Fruit fly (Drosophila melanogaster) whole organism, embryonic: ENCODE results near the gene CG6654.

Experiments used
- Adf1 ChIP-seq: fragments of 200-800 bp; sonication (Bioruptor generic); IDR thresholded peaks from 2 replicates; pipeline ENCODE4 v1.3.6; 2022; ENCODE audit warnings: missing biosample characterization, missing genetic modification characterization
- Asciz ChIP-seq: fragments of 200-800 bp; sonication (Bioruptor generic); optimal IDR thresholded peaks from 2 replicates; lab custom pipeline; 2017; ENCODE audit warnings: missing biosample characterization, mild to moderate bottlenecking, missing genetic modification characterization, missing genetic modification reagents
- CG10366 ChIP-seq: fragments of 200-800 bp; sonication (Bioruptor generic); IDR thresholded peaks from 2 replicates; pipeline ENCODE4 v1.3.6; 2022; ENCODE audit warnings: missing biosample characterization, missing genetic modification characterization
- CG10543 ChIP-seq: fragments of 200-800 bp; sonication (Bioruptor generic); optimal IDR thresholded peaks from 3 replicates; lab custom pipeline; 2017; ENCODE audit warnings: missing biosample characterization, mild to moderate bottlenecking, missing genetic modification characterization, moderate library complexity
- CG10565 ChIP-seq: fragments of 200-800 bp; sonication (Bioruptor generic); optimal IDR thresholded peaks from 3 replicates; lab custom pipeline; 2016; ENCODE audit warnings: missing biosample characterization, mild to moderate bottlenecking, missing genetic modification characterization
- CG11085 ChIP-seq: fragments of 200-800 bp; sonication (Bioruptor generic); IDR thresholded peaks from 2 replicates; pipeline ENCODE4 v1.3.6; 2022; ENCODE audit warnings: missing biosample characterization, missing genetic modification characterization
- CG11247 ChIP-seq: fragments of 200-800 bp; sonication (Bioruptor generic); IDR thresholded peaks from 2 replicates; pipeline ENCODE4 v1.3.6; 2022; ENCODE audit warnings: missing biosample characterization, missing genetic modification characterization
- CG12942 ChIP-seq: fragments of 200-800 bp; sonication (Bioruptor generic); optimal IDR thresholded peaks from 3 replicates; lab custom pipeline; 2016; ENCODE audit warnings: missing biosample characterization, missing genetic modification characterization
- CG13287 ChIP-seq: fragments of 200-800 bp; sonication (Bioruptor generic); IDR thresholded peaks from 2 replicates; pipeline ENCODE4 v1.3.6; 2022; ENCODE audit warnings: missing biosample characterization, missing genetic modification characterization; ENCODE audit not compliant: partially characterized antibody
- CG14441 ChIP-seq: fragments of 200-800 bp; sonication (Bioruptor generic); IDR thresholded peaks from 2 replicates; pipeline ENCODE4 v1.3.6; 2022; ENCODE audit warnings: missing biosample characterization, missing genetic modification characterization
- CG15269 ChIP-seq: fragments of 200-800 bp; sonication (Bioruptor generic); optimal IDR thresholded peaks from 2 replicates; lab custom pipeline; 2018; ENCODE audit warnings: missing biosample characterization, mild to moderate bottlenecking, missing genetic modification characterization, moderate library complexity
- CG1602 ChIP-seq: fragments of 200-800 bp; sonication (Bioruptor generic); optimal IDR thresholded peaks from 3 replicates; lab custom pipeline; 2016; ENCODE audit warnings: missing biosample characterization, missing genetic modification characterization
- CG18599 ChIP-seq: fragments of 200-800 bp; sonication (Bioruptor generic); optimal IDR thresholded peaks from 3 replicates; lab custom pipeline; 2017; ENCODE audit warnings: missing biosample characterization, missing genetic modification characterization, mild to moderate bottlenecking, moderate library complexity, missing genetic modification reagents
- CG2199 ChIP-seq: fragments of 200-800 bp; sonication (Bioruptor generic); IDR thresholded peaks from 3 replicates; pipeline ENCODE4 v1.3.6; 2022; ENCODE audit warnings: missing biosample characterization, missing genetic modification characterization
- CG2202 ChIP-seq: fragments of 200-800 bp; sonication (Bioruptor generic); optimal IDR thresholded peaks from 2 replicates; lab custom pipeline; 2018; ENCODE audit warnings: missing biosample characterization, mild to moderate bottlenecking, missing genetic modification characterization
- CG4820 ChIP-seq: fragments of 200-800 bp; sonication (Bioruptor generic); optimal IDR thresholded peaks from 3 replicates; lab custom pipeline; 2016; ENCODE audit warnings: missing biosample characterization, missing genetic modification characterization
- CG4854 ChIP-seq: fragments of 200-800 bp; sonication (Bioruptor generic); optimal IDR thresholded peaks from 2 replicates; lab custom pipeline; 2016; ENCODE audit warnings: missing biosample characterization, missing genetic modification characterization, inconsistent platforms
- CG7556 ChIP-seq: fragments of 200-800 bp; sonication (Bioruptor generic); optimal IDR thresholded peaks from 2 replicates; lab custom pipeline; 2017; ENCODE audit warnings: missing biosample characterization, mild to moderate bottlenecking, missing genetic modification characterization
- CG7963 ChIP-seq: fragments of 200-800 bp; sonication (Bioruptor generic); IDR thresholded peaks from 3 replicates; pipeline ENCODE4 v1.3.6; 2022; ENCODE audit warnings: missing biosample characterization, missing genetic modification characterization; ENCODE audit not compliant: partially characterized antibody
- CG8765 ChIP-seq: fragments of 200-800 bp; sonication (Bioruptor generic); IDR thresholded peaks from 2 replicates; pipeline ENCODE4 v1.3.6; 2022; ENCODE audit warnings: missing biosample characterization, missing genetic modification characterization
- CG9727 ChIP-seq: fragments of 200-800 bp; sonication (Bioruptor generic); optimal IDR thresholded peaks from 3 replicates; lab custom pipeline; 2017; ENCODE audit warnings: missing biosample characterization, mild to moderate bottlenecking, missing genetic modification characterization
- D19A ChIP-seq: fragments of 200-800 bp; optimal IDR thresholded peaks from 3 replicates; lab custom pipeline; 2019; ENCODE audit warnings: missing biosample characterization, mild to moderate bottlenecking, missing genetic modification characterization, moderate library complexity
- Dip3 ChIP-seq: fragments of 200-800 bp; sonication (Bioruptor generic); optimal IDR thresholded peaks from 3 replicates; lab custom pipeline; 2016; ENCODE audit warnings: missing biosample characterization, missing genetic modification characterization
- ERR ChIP-seq: fragments of 200-800 bp; sonication (Bioruptor generic); optimal IDR thresholded peaks from 2 replicates; lab custom pipeline; 2016; ENCODE audit warnings: missing biosample characterization, missing genetic modification characterization
- Fer3 ChIP-seq: fragments of 200-800 bp; sonication (Bioruptor generic); optimal IDR thresholded peaks from 2 replicates; lab custom pipeline; 2018; ENCODE audit warnings: missing biosample characterization, mild to moderate bottlenecking, missing genetic modification characterization, moderate library complexity
- Gsc ChIP-seq: fragments of 200-800 bp; sonication (Bioruptor generic); IDR thresholded peaks from 2 replicates; pipeline ENCODE4 v1.3.6; 2022; ENCODE audit warnings: missing biosample characterization, missing genetic modification characterization
- Mes4 ChIP-seq: fragments of 200-800 bp; sonication (Bioruptor generic); optimal IDR thresholded peaks from 2 replicates; lab custom pipeline; 2016; ENCODE audit warnings: missing biosample characterization, missing genetic modification characterization
- NK7.1 ChIP-seq: fragments of 200-800 bp; sonication (Bioruptor generic); optimal IDR thresholded peaks from 3 replicates; lab custom pipeline; 2016; ENCODE audit warnings: missing biosample characterization, missing genetic modification characterization
- Nf-YA ChIP-seq: fragments of 200-800 bp; sonication (Bioruptor generic); IDR thresholded peaks from 2 replicates; pipeline ENCODE4 v1.3.6; 2022; ENCODE audit warnings: missing biosample characterization, missing genetic modification characterization
- Poxn ChIP-seq: fragments of 200-800 bp; sonication (Bioruptor generic); IDR thresholded peaks from 2 replicates; pipeline ENCODE4 v1.3.6; 2022; ENCODE audit warnings: missing biosample characterization, missing genetic modification characterization
- Tbp ChIP-seq: fragments of >200 bp; optimal IDR thresholded peaks from 2 replicates; lab custom pipeline; 2018; ENCODE audit warnings: missing biosample characterization, missing genetic modification characterization
- abd-A ChIP-seq: fragments of 200-800 bp; sonication (Bioruptor generic); optimal IDR thresholded peaks from 3 replicates; lab custom pipeline; 2019; ENCODE audit warnings: missing biosample characterization, mild to moderate bottlenecking, missing genetic modification characterization, moderate library complexity
- az2 ChIP-seq: fragments of 200-800 bp; sonication (Bioruptor generic); optimal IDR thresholded peaks from 3 replicates; lab custom pipeline; 2016; ENCODE audit warnings: missing biosample characterization, missing genetic modification characterization
- bsh ChIP-seq, 2 experiments: fragments of 200-800 bp; sonication (Bioruptor generic); optimal IDR thresholded peaks; 2 replicates each; lab custom pipeline; 2017 to 2018; ENCODE audit warnings: mild to moderate bottlenecking in 2 of 2, missing biosample characterization in 2 of 2, missing genetic modification characterization in 2 of 2, moderate library complexity in 1 of 2
- cato ChIP-seq: fragments of 200-800 bp; sonication (Bioruptor generic); optimal IDR thresholded peaks from 2 replicates; lab custom pipeline; 2016; ENCODE audit warnings: missing biosample characterization, missing genetic modification characterization, borderline replicate concordance
- ewg ChIP-seq: fragments of 200-800 bp; sonication (Bioruptor generic); optimal IDR thresholded peaks from 3 replicates; lab custom pipeline; 2017; ENCODE audit warnings: mild to moderate bottlenecking, missing biosample characterization, missing genetic modification reagents, missing genetic modification characterization
- eyg ChIP-seq: fragments of 200-800 bp; sonication (Bioruptor generic); optimal IDR thresholded peaks from 3 replicates; lab custom pipeline; 2016; ENCODE audit warnings: missing biosample characterization, missing genetic modification characterization
- gfzf ChIP-seq: fragments of 200-800 bp; sonication (Bioruptor generic); optimal IDR thresholded peaks from 2 replicates; lab custom pipeline; 2016; ENCODE audit warnings: missing biosample characterization, mild to moderate bottlenecking, missing genetic modification characterization, moderate library complexity
- her ChIP-seq: fragments of 200-800 bp; sonication (Bioruptor generic); optimal IDR thresholded peaks from 2 replicates; lab custom pipeline; 2016; ENCODE audit warnings: missing biosample characterization, missing genetic modification characterization
- insv ChIP-seq, 2 experiments: fragments of 200-800 bp; sonication (Bioruptor generic); optimal IDR thresholded peaks; 3 replicates each; lab custom pipeline; 2016 to 2018; ENCODE audit warnings: missing biosample characterization in 2 of 2, missing genetic modification characterization in 2 of 2
- luna ChIP-seq: fragments of 200-800 bp; sonication (Bioruptor generic); optimal IDR thresholded peaks from 2 replicates; lab custom pipeline; 2016; ENCODE audit warnings: missing biosample characterization, missing genetic modification characterization
- nom ChIP-seq: fragments of 200-800 bp; sonication (Bioruptor generic); optimal IDR thresholded peaks from 2 replicates; lab custom pipeline; 2017; ENCODE audit warnings: missing biosample characterization, missing genetic modification characterization, mild to moderate bottlenecking, moderate library complexity, missing genetic modification reagents
- otp ChIP-seq: fragments of 200-800 bp; sonication (Bioruptor generic); IDR thresholded peaks from 3 replicates; pipeline ENCODE4, ENCODE4 v1.3.6; 2022; ENCODE audit warnings: missing biosample characterization, missing genetic modification characterization
- run ChIP-seq: fragments of 200-800 bp; sonication (Bioruptor generic); optimal IDR thresholded peaks from 3 replicates; lab custom pipeline; 2018; ENCODE audit warnings: missing biosample characterization, mild to moderate bottlenecking, missing genetic modification characterization
- sd ChIP-seq: fragments of 200-800 bp; sonication (Bioruptor generic); optimal IDR thresholded peaks from 3 replicates; lab custom pipeline; 2018; ENCODE audit warnings: missing biosample characterization, mild to moderate bottlenecking, missing genetic modification characterization, moderate library complexity
- sima ChIP-seq: fragments of 200-800 bp; sonication (Bioruptor generic); optimal IDR thresholded peaks from 2 replicates; lab custom pipeline; 2016; ENCODE audit warnings: missing biosample characterization, missing genetic modification characterization
- tap ChIP-seq: fragments of 200-800 bp; optimal IDR thresholded peaks from 3 replicates; lab custom pipeline; 2019; ENCODE audit warnings: missing biosample characterization, mild to moderate bottlenecking, missing genetic modification characterization, moderate library complexity
- tgo ChIP-seq: fragments of 200-800 bp; sonication (Bioruptor generic); IDR thresholded peaks from 3 replicates; pipeline ENCODE4 v1.3.6; 2022; ENCODE audit warnings: missing biosample characterization, missing genetic modification characterization
- tup ChIP-seq: fragments of 200-800 bp; sonication (Bioruptor generic); optimal IDR thresholded peaks from 2 replicates; lab custom pipeline; 2016; ENCODE audit warnings: missing biosample characterization, mild to moderate bottlenecking, missing genetic modification characterization, moderate library complexity
- usp ChIP-seq: fragments of >200 bp; optimal IDR thresholded peaks from 2 replicates; lab custom pipeline; 2017; ENCODE audit warnings: missing biosample characterization, missing genetic modification characterization

CG6654 gene

DNA sequence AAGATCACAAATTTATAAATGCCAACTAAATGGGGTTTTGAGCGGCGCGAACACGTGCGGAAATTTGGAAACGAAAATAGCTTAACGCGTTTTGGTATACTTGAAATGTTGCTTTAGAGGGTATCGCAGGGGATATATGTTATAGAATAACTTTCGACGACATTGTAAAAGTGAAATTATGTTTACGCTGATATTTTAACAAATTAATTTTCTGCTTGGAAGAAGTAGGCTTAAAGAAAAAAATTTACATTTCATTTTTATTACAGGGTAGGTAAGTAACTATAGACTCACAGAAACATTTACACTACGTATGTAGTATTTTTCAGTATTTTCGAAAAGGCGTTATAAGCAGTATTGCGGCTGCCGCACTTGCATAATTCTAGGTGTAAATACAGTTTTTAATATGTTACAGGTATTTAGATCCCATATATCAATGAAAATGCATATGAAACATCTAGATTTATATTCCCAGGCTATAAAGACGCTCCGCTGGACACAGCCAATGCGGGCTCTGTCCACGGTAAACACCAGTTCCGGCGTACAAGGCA lies 15.9 kb upstream of the CG6654 start, which contains the start of the genes Art3 and mRpS10 (continued):
- TF ChIP-seq CG14441 (GFP tag; lab: Robert Waterston, UW), result peak; percentile 100
- TF ChIP-seq Mes4, result peak; percentile 100
- peak; percentile 100 for TF ChIP-seq run
- peak; percentile 100 for TF ChIP-seq CG11085 (GFP tag; lab: Robert Waterston, UW)
- TF ChIP-seq CG10366 (GFP tag; lab: Robert Waterston, UW), result peak; percentile 100
- TF ChIP-seq ERR, result peak; percentile 98
- TF ChIP-seq az2, result peak; percentile 100
- TF ChIP-seq bsh (GFP tag; optimal IDR thresholded peaks at IDR 0.05; lab: Kevin White, UChicago), result peak in 1 of 2 experiments; percentile 100
- no peak for TF ChIP-seq abd-A
- peak; percentile 99 for TF ChIP-seq CG10565 (GFP tag; lab: Kevin White, UChicago)
- peak; percentile 99 for TF ChIP-seq D19A (tag; lab: Kevin White, UChicago)
- TF ChIP-seq Fer3 (tag; lab: Kevin White, UChicago), result peak; percentile 100
- TF ChIP-seq her (GFP tag; lab: Kevin White, UChicago), result peak; percentile 98
- TF ChIP-seq CG10543, result peak; percentile 100
- TF ChIP-seq sima (GFP tag; lab: Kevin White, UChicago), result peak; percentile 100
- TF ChIP-seq CG13287 (GFP tag; lab: Robert Waterston, UW), result peak; percentile 45; the same call in 1 of the 2 replicates
- peak; percentile 100 for TF ChIP-seq CG1602 (GFP tag; lab: Kevin White, UChicago)
- TF ChIP-seq Nf-YA (GFP tag; lab: Robert Waterston, UW), result peak; percentile 100
- peak; percentile 100 for TF ChIP-seq CG2199
- peak; percentile 100 for TF ChIP-seq eyg (GFP tag; lab: Kevin White, UChicago)
- TF ChIP-seq CG9727, result peak; percentile 100
- TF ChIP-seq tgo, result peak; percentile 100
- TF ChIP-seq CG2202, result peak; percentile 100
- TF ChIP-seq insv (GFP tag; optimal IDR thresholded peaks at IDR 0.05; lab: Kevin White, UChicago), result peak; percentile 69 to 88
- TF ChIP-seq gfzf, result peak; percentile 89
- no peak for TF ChIP-seq CG7963
- peak; percentile 100 for TF ChIP-seq CG12942 (GFP tag; lab: Kevin White, UChicago)
- peak; percentile 99 for TF ChIP-seq sd (tag; lab: Kevin White, UChicago)
- peak; percentile 100 for TF ChIP-seq CG4854
- peak; percentile 100 for TF ChIP-seq cato (GFP tag; lab: Kevin White, UChicago)
- peak; percentile 100 for TF ChIP-seq NK7.1 (GFP tag; lab: Kevin White, UChicago)
- TF ChIP-seq Poxn (GFP tag; lab: Robert Waterston, UW), result peak; percentile 100
- no peak for TF ChIP-seq usp (GFP tag; lab: Kevin White, UChicago)
- TF ChIP-seq CG8765 (GFP tag; lab: Robert Waterston, UW), result peak; percentile 100
- peak; percentile 99 for TF ChIP-seq nom
- peak; percentile 100 for TF ChIP-seq CG11247
- TF ChIP-seq CG4820, result peak; percentile 99
- peak; percentile 100 for TF ChIP-seq CG15269
- peak; percentile 100 for TF ChIP-seq ewg (GFP tag; lab: Kevin White, UChicago)
- peak; percentile 100 for TF ChIP-seq otp (GFP tag; lab: Robert Waterston, UW)
- TF ChIP-seq luna (GFP tag; lab: Kevin White, UChicago), result peak; percentile 99
- peak; percentile 98 for TF ChIP-seq tup (GFP tag; lab: Kevin White, UChicago)
- peak; percentile 100 for TF ChIP-seq CG7556 (GFP tag; lab: Kevin White, UChicago)
- TF ChIP-seq Asciz (GFP tag; lab: Kevin White, UChicago), result peak; percentile 100
- peak; percentile 100 for TF ChIP-seq Dip3 (GFP tag; lab: Kevin White, UChicago)
- peak; percentile 100 for TF ChIP-seq CG18599 (GFP tag; lab: Kevin White, UChicago)
- peak; percentile 99 for TF ChIP-seq Gsc (GFP tag; lab: Robert Waterston, UW)
- TF ChIP-seq tap, result peak; percentile 100
- TF ChIP-seq Tbp (GFP tag; lab: Kevin White, UChicago), result no peak
- peak; percentile 95 for TF ChIP-seq Adf1 (GFP tag; lab: Robert Waterston, UW)
